Worm (Caenorhabditis elegans) whole organism, young adult: ENCODE measurements around the gene srx-59.

Source experiments
- B0019.2 ChIP-seq: fragments of 200-800 bp; sonication (Bioruptor generic); conservative IDR thresholded peaks from 2 replicates; pipeline ENCODE4 v1.3.6; 2022; ENCODE audit warnings: missing genetic modification reagents, missing genetic modification characterization, missing compliant biosample characterization
- B0261.1 ChIP-seq: sonication (generic microtip); optimal IDR thresholded peaks from 2 replicates; lab custom pipeline; 2016; ENCODE audit warnings: mild to moderate bottlenecking, missing genetic modification characterization, moderate library complexity, missing compliant biosample characterization
- D2030.7 ChIP-seq: fragments of 200-800 bp; sonication (Bioruptor generic); IDR thresholded peaks from 2 replicates; pipeline ENCODE4 v1.3.6; 2022; ENCODE audit warnings: missing genetic modification reagents, missing genetic modification characterization, missing compliant biosample characterization
- F10E7.11 ChIP-seq: sonication (generic microtip); optimal IDR thresholded peaks from 2 replicates; lab custom pipeline; 2017; ENCODE audit warnings: mild to moderate bottlenecking, missing genetic modification characterization, moderate library complexity, missing compliant biosample characterization
- F33H1.4 ChIP-seq: fragments of 200-800 bp; sonication (Bioruptor generic); IDR thresholded peaks from 2 replicates; pipeline ENCODE4 v1.3.6; 2022; ENCODE audit warnings: missing genetic modification reagents, missing genetic modification characterization, missing compliant biosample characterization
- F52B5.7 ChIP-seq: sonication (generic microtip); optimal IDR thresholded peaks from 2 replicates; lab custom pipeline; 2016; ENCODE audit warnings: mild to moderate bottlenecking, missing genetic modification characterization, missing compliant biosample characterization
- F55B11.4 ChIP-seq: sonication (generic microtip); optimal IDR thresholded peaks from 2 replicates; lab custom pipeline; 2016; ENCODE audit warnings: missing compliant biosample characterization, missing genetic modification characterization, borderline replicate concordance; ENCODE audit not compliant: insufficient read depth
- K11D2.4 ChIP-seq: fragments of 200-800 bp; sonication (Bioruptor generic); IDR thresholded peaks from 2 replicates; pipeline ENCODE4 v1.3.6; 2022; ENCODE audit warnings: missing genetic modification reagents, missing genetic modification characterization, missing compliant biosample characterization
- Y79H2A.3 ChIP-seq: fragments of 200-800 bp; sonication (Bioruptor generic); conservative IDR thresholded peaks from 2 replicates; pipeline ENCODE4 v1.3.6; 2022; ENCODE audit warnings: missing genetic modification reagents, missing genetic modification characterization, missing compliant biosample characterization
- Y95B8A.8 ChIP-seq: fragments of 200-800 bp; sonication (Bioruptor generic); IDR thresholded peaks from 2 replicates; pipeline ENCODE4 v1.3.6; 2022; ENCODE audit warnings: missing genetic modification reagents, missing genetic modification characterization, missing compliant biosample characterization
- aptf-3 ChIP-seq: fragments of 200-800 bp; sonication (Bioruptor generic); IDR thresholded peaks from 2 replicates; pipeline ENCODE4 v1.3.6; 2022; ENCODE audit warnings: missing genetic modification characterization, missing compliant biosample characterization
- atf-7 ChIP-seq: sonication (generic microtip); optimal IDR thresholded peaks from 2 replicates; lab custom pipeline; 2017; ENCODE audit warnings: mild to moderate bottlenecking, missing genetic modification characterization, missing compliant biosample characterization
- attf-3 ChIP-seq: fragments of 200-800 bp; sonication (Bioruptor generic); conservative IDR thresholded peaks from 2 replicates; pipeline ENCODE4 v1.3.6; 2022; ENCODE audit warnings: missing genetic modification reagents, missing genetic modification characterization, missing compliant biosample characterization
- attf-6 ChIP-seq: fragments of 200-800 bp; sonication (Bioruptor generic); IDR thresholded peaks from 2 replicates; pipeline ENCODE4 v1.3.6; 2022; ENCODE audit warnings: missing genetic modification reagents, missing genetic modification characterization, missing compliant biosample characterization
- bed-1 ChIP-seq: fragments of 200-800 bp; sonication (Bioruptor generic); IDR thresholded peaks from 2 replicates; pipeline ENCODE4 v1.3.6; 2022; ENCODE audit warnings: missing genetic modification reagents, missing genetic modification characterization, missing compliant biosample characterization
- bed-2 ChIP-seq: fragments of 200-800 bp; sonication (Bioruptor generic); IDR thresholded peaks from 2 replicates; pipeline ENCODE4 v1.3.6; 2022; ENCODE audit warnings: missing genetic modification reagents, missing genetic modification characterization, missing compliant biosample characterization
- cebp-1 ChIP-seq, 2 experiments: fragments of 200-800 bp in 1 of 2; sonication (Bioruptor generic) in 1 of 2; sonication (generic microtip) in 1 of 2; IDR thresholded peaks in 1 of 2; optimal IDR thresholded peaks in 1 of 2; 2 replicates each; pipeline versions ENCODE4 v1.3.6 to Lab custom; 2017 to 2022; ENCODE audit warnings: missing compliant biosample characterization in 2 of 2, missing genetic modification characterization in 2 of 2, mild to moderate bottlenecking in 1 of 2, missing genetic modification reagents in 1 of 2, moderate library complexity in 1 of 2
- ceh-58 ChIP-seq: fragments of 200-800 bp; sonication (Bioruptor generic); IDR thresholded peaks from 2 replicates; pipeline ENCODE4 v1.3.6; 2022; ENCODE audit warnings: missing genetic modification characterization, missing compliant biosample characterization
- dox-1 ChIP-seq: fragments of 200-800 bp; sonication (Bioruptor generic); IDR thresholded peaks from 2 replicates; pipeline ENCODE4 v1.3.6; 2022; ENCODE audit warnings: missing genetic modification reagents, missing genetic modification characterization, missing compliant biosample characterization
- dpl-1 ChIP-seq: fragments of 150-350 bp; optimal IDR thresholded peaks from 2 replicates; lab custom pipeline; 2014; ENCODE audit warnings: missing biosample characterization, missing genetic modification reagents, missing genetic modification characterization
- him-1 ChIP-seq: sonication (generic microtip); optimal IDR thresholded peaks from 2 replicates; lab custom pipeline; 2016; ENCODE audit warnings: missing genotype, missing genetic modification reagents, missing genetic modification characterization, missing compliant biosample characterization
- hlh-26 ChIP-seq: fragments of 200-800 bp; sonication (Bioruptor generic); conservative IDR thresholded peaks from 2 replicates; pipeline ENCODE4 v1.3.6; 2022; ENCODE audit warnings: missing genetic modification reagents, missing genetic modification characterization, missing compliant biosample characterization
- hmg-1.2 ChIP-seq: fragments of 200-800 bp; sonication (Bioruptor generic); IDR thresholded peaks from 2 replicates; pipeline ENCODE4 v1.3.6; 2022; ENCODE audit warnings: missing genetic modification reagents, missing genetic modification characterization, missing compliant biosample characterization
- hrde-1 ChIP-seq: sonication (generic microtip); optimal IDR thresholded peaks from 2 replicates; lab custom pipeline; 2016; ENCODE audit warnings: missing genetic modification characterization, mild to moderate bottlenecking, missing compliant biosample characterization, moderate library complexity, missing genotype, missing genetic modification reagents, borderline replicate concordance
- hsf-1 ChIP-seq: fragments of 200-800 bp; sonication (Bioruptor generic); IDR thresholded peaks from 2 replicates; pipeline ENCODE4 v1.3.6; 2022; ENCODE audit warnings: missing genetic modification reagents, missing genetic modification characterization, missing compliant biosample characterization
- let-526 ChIP-seq: fragments of 200-800 bp; sonication (Bioruptor generic); IDR thresholded peaks from 2 replicates; pipeline ENCODE4 v1.3.6; 2022; ENCODE audit warnings: missing genetic modification reagents, missing genetic modification characterization, missing compliant biosample characterization
- lin-26 ChIP-seq: fragments of 200-800 bp; sonication (Bioruptor generic); IDR thresholded peaks from 2 replicates; pipeline ENCODE4 v1.3.6; 2022; ENCODE audit warnings: missing genetic modification reagents, missing genetic modification characterization, missing compliant biosample characterization
- lin-40 ChIP-seq: sonication (generic microtip); optimal IDR thresholded peaks from 2 replicates; lab custom pipeline; 2016; ENCODE audit warnings: missing genetic modification characterization, mild to moderate bottlenecking, missing compliant biosample characterization, missing genotype, missing genetic modification reagents
- lsl-1 ChIP-seq: fragments of 200-800 bp; sonication (Bioruptor generic); optimal IDR thresholded peaks from 2 replicates; lab custom pipeline; 2018; ENCODE audit warnings: mild to moderate bottlenecking, missing genetic modification characterization, moderate library complexity, missing compliant biosample characterization
- madf-8 ChIP-seq: fragments of 200-800 bp; sonication (Bioruptor generic); conservative IDR thresholded peaks from 2 replicates; pipeline ENCODE4 v1.3.6; 2022; ENCODE audit warnings: missing genetic modification reagents, missing genetic modification characterization, missing compliant biosample characterization
- mcd-1 ChIP-seq: fragments of 200-800 bp; sonication (Bioruptor generic); IDR thresholded peaks from 2 replicates; pipeline ENCODE4 v1.3.6; 2022; ENCODE audit warnings: missing genetic modification reagents, missing genetic modification characterization, missing compliant biosample characterization
- mxl-1 ChIP-seq: sonication (generic microtip); optimal IDR thresholded peaks from 2 replicates; lab custom pipeline; 2016; ENCODE audit warnings: missing genetic modification characterization, missing compliant biosample characterization
- nhr-120 ChIP-seq: fragments of 200-800 bp; sonication (Bioruptor generic); IDR thresholded peaks from 2 replicates; pipeline ENCODE4 v1.3.6; 2022; ENCODE audit warnings: missing genetic modification characterization, missing compliant biosample characterization
- nhr-27 ChIP-seq: fragments of 200-800 bp; sonication (Bioruptor generic); optimal IDR thresholded peaks from 2 replicates; lab custom pipeline; 2018; ENCODE audit warnings: mild to moderate bottlenecking, missing genetic modification characterization, moderate library complexity, missing compliant biosample characterization
- nhr-80 ChIP-seq: sonication (generic microtip); optimal IDR thresholded peaks from 2 replicates; lab custom pipeline; 2016; ENCODE audit warnings: missing genetic modification characterization, missing compliant biosample characterization
- pha-4 ChIP-seq: fragments of 150-350 bp; sonication (generic microtip); optimal IDR thresholded peaks from 2 replicates; lab custom pipeline; 2014; ENCODE audit warnings: missing biosample characterization, missing genetic modification reagents, missing genetic modification characterization
- rcor-1 ChIP-seq: fragments of 200-800 bp; sonication (Bioruptor generic); IDR thresholded peaks from 2 replicates; pipeline ENCODE4 v1.3.6; 2022; ENCODE audit warnings: missing genetic modification reagents, missing genetic modification characterization, missing compliant biosample characterization
- rec-8 ChIP-seq, 2 experiments: sonication (generic microtip); optimal IDR thresholded peaks; 2 replicates each; lab custom pipeline; 2016; ENCODE audit warnings: mild to moderate bottlenecking in 2 of 2, missing genetic modification characterization in 2 of 2, missing genetic modification reagents in 2 of 2, missing genotype in 2 of 2, missing biosample characterization in 1 of 2, missing compliant biosample characterization in 1 of 2, moderate library complexity in 1 of 2
- rpc-1 ChIP-seq, 2 experiments: fragments of 150-350 bp in 1 of 2; sonication (generic microtip) in 1 of 2; optimal IDR thresholded peaks; 2 replicates each; lab custom pipeline; 2014 to 2018; ENCODE audit warnings: missing biosample characterization in 1 of 2, missing genetic modification characterization in 1 of 2, missing genetic modification reagents in 1 of 2, missing genotype in 1 of 2
- somi-1 ChIP-seq: fragments of 200-800 bp; sonication (Bioruptor generic); optimal IDR thresholded peaks from 2 replicates; lab custom pipeline; 2018; ENCODE audit warnings: mild to moderate bottlenecking, missing genetic modification characterization, missing compliant biosample characterization
- sptf-2 ChIP-seq: fragments of 200-800 bp; sonication (Bioruptor generic); optimal IDR thresholded peaks from 2 replicates; lab custom pipeline; 2018; ENCODE audit warnings: mild to moderate bottlenecking, missing genetic modification characterization, missing compliant biosample characterization
- tlf-1 ChIP-seq: fragments of 200-800 bp; sonication (Bioruptor generic); optimal IDR thresholded peaks from 2 replicates; lab custom pipeline; 2018; ENCODE audit warnings: mild to moderate bottlenecking, missing genetic modification characterization, missing compliant biosample characterization
- ztf-25 ChIP-seq: fragments of 200-800 bp; sonication (Bioruptor generic); IDR thresholded peaks from 2 replicates; pipeline ENCODE4 v1.3.6; 2022; ENCODE audit warnings: missing genetic modification reagents, missing genetic modification characterization, missing compliant biosample characterization

The srx-59 gene

DNA sequence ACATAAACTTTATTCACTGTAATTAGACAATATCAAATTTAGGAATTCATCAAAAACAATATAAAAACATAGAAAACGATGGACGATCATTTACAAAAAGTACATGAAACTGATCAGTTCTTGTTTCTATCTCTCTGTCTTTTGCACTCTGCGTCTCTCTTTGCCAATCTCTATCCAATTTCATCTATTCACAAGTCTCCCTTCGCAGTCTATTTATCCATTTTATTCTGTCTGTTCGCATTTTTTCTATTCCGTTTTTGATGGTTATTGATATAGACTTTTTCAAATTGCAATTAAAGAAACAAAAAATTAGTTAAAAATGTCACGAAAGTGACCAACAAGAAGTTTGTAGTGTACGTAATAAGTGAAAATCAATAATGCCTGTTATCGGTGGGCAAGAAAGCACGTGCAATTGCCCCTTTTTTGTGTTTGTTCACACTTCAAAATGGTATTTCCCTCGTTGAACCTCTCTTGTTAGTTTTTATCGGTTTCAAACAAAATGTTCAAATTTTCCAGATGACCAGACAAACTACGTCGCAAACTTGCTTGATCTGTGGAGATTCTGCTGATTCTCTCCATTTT is 26.7 kb downstream of the srx-59 start, which contains the start of gene nhr-42:
Gene nhr-42, plus strand, starts transcription at position 517 of the 582 bp plus-strand sequence.
- TF ChIP-seq mcd-1 (GFP tag; lab: Robert Waterston, UW), result no peak
- TF ChIP-seq K11D2.4, result no peak
- TF ChIP-seq attf-3, result no peak
- no peak for TF ChIP-seq sptf-2
- no peak for TF ChIP-seq nhr-120
- no peak for TF ChIP-seq ztf-25
- no peak for TF ChIP-seq bed-2 (GFP tag; lab: Robert Waterston, UW)
- no peak for TF ChIP-seq mxl-1 (tag; lab: Kevin White, UChicago)
- TF ChIP-seq Y79H2A.3 (GFP tag; lab: Robert Waterston, UW), result no peak
- TF ChIP-seq madf-8 (GFP tag; lab: Robert Waterston, UW), result no peak
- peak; percentile 55 for TF ChIP-seq nhr-80 (tag; lab: Kevin White, UChicago)
- TF ChIP-seq pha-4, result peak; percentile 72
- TF ChIP-seq lsl-1, result no peak
- TF ChIP-seq hmg-1.2, result peak; percentile 37; the same call in 1 of the 2 replicates
- TF ChIP-seq hlh-26 (GFP tag; lab: Robert Waterston, UW), result no peak
- no peak for TF ChIP-seq cebp-1 (GFP tag; IDR thresholded peaks at IDR 0.05; lab: Robert Waterston, UW)
- peak; percentile 8 for TF ChIP-seq cebp-1 (tag; optimal IDR thresholded peaks at IDR 0.05; lab: Kevin White, UChicago)
- TF ChIP-seq hrde-1 (tag; lab: Kevin White, UChicago), result no peak
- TF ChIP-seq B0019.2 (GFP tag; lab: Robert Waterston, UW), result no peak
- no peak for TF ChIP-seq rpc-1 (optimal IDR thresholded peaks at IDR 0.05; lab: Kevin White, UChicago)
- no peak for TF ChIP-seq rpc-1 (tag; optimal IDR thresholded peaks at IDR 0.05; lab: Kevin White, UChicago)
- no peak for TF ChIP-seq B0261.1 (tag; lab: Kevin White, UChicago)

DNA sequence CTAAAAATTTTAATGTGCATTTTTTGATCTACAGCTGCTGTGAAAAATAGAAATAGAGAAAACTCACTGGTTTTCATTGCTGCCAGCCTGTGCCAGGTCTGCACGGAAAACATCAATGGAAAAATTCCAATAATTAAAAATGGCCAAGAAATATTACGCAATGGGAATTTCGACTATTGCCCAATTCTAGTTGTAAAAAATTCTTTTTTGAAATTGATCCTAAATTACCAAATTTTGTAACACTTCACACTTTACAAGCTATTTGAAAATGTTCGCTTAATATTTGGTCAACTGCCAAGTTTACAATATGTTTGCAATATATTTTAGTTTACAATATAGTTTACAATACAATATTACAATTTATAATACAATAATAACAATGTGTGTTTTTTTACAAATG is 29.1 kb downstream of the srx-59 start:
- no peak for TF ChIP-seq aptf-3 (GFP tag; lab: Robert Waterston, UW)
- TF ChIP-seq dox-1, result no peak
- no peak for TF ChIP-seq tlf-1
- TF ChIP-seq pha-4, result no peak
- no peak for TF ChIP-seq somi-1 (GFP tag; lab: Kevin White, UChicago)
- no peak for TF ChIP-seq lin-40 (tag; lab: Kevin White, UChicago)
- TF ChIP-seq him-1 (tag; lab: Kevin White, UChicago), result no peak
- TF ChIP-seq D2030.7 (GFP tag; lab: Robert Waterston, UW), result no peak
- TF ChIP-seq, all 124 proteins: peak for 0

DNA sequence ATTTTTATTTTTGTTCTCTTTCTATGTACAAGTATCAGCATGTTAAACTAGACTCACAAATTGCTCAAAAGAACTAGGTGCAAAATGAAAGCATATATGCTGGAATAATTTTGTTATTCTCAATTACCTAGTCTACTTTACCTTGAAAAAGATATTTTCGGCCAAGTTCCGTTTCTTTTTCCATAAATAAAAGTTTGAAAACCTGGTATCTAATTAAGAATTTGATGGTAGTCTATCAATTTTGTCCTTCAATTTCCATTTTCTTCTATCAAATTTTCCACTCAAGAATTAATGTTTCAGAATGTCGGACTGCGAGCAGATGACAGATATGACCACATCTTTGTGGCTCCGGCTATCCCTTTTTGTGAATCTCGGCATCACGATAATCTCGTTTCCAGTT is 32.2 kb downstream of the srx-59 start, which contains the start of gene srab-4:
Gene srab-4, plus strand, starts transcription at position 301 of the 400 bp plus-strand sequence.
- TF ChIP-seq F10E7.11 (tag; lab: Kevin White, UChicago), result no peak
- no peak for TF ChIP-seq K11D2.4
- TF ChIP-seq rec-8 (tag; optimal IDR thresholded peaks at IDR 0.05; lab: Kevin White, UChicago), result no peak
- TF ChIP-seq B0019.2 (GFP tag; lab: Robert Waterston, UW), result no peak
- no peak for TF ChIP-seq Y95B8A.8
- no peak for TF ChIP-seq let-526
- no peak for TF ChIP-seq attf-6
- no peak for TF ChIP-seq bed-1
- no peak for TF ChIP-seq ceh-58 (GFP tag; lab: Robert Waterston, UW)
- TF ChIP-seq nhr-27, result no peak
- TF ChIP-seq F52B5.7, result no peak
- TF ChIP-seq hsf-1 (GFP tag; lab: Robert Waterston, UW), result no peak
- no peak for TF ChIP-seq F33H1.4 (GFP tag; lab: Robert Waterston, UW)
- TF ChIP-seq dpl-1 (GFP tag; lab: Kevin White, UChicago), result no peak
- no peak for TF ChIP-seq nhr-80 (tag; lab: Kevin White, UChicago)
- TF ChIP-seq atf-7 (tag; lab: Kevin White, UChicago), result no peak
- TF ChIP-seq lin-26, result no peak
- TF ChIP-seq hlh-26 (GFP tag; lab: Robert Waterston, UW), result no peak
- TF ChIP-seq F55B11.4, result no peak
- no peak for TF ChIP-seq rcor-1 (GFP tag; lab: Robert Waterston, UW)
